Fruit fly (Drosophila melanogaster): ENCODE measurements around the gene CG1316.

CG1316 gene

dm6 chr3L:4288591-4289056 is 5.0 kb downstream of the CG1316 start, which contains the start of gene Hexo1:
Hexo1 (plus strand) TSS chr3L:4288641.
- TF ChIP-seq Met (GFP tag; optimal IDR thresholded peaks at IDR 0.05): no peak
- peak; percentile 62 for TF ChIP-seq CG8632 (GFP tag; optimal IDR thresholded peaks at IDR 0.05)
- peak; percentile 96 for TF ChIP-seq svp (GFP tag)
- TF ChIP-seq eg (GFP tag; IDR thresholded peaks at IDR 0.05): 0 out of 3 replicates have a peak, but pooled peaks have one; percentile 14
- TF ChIP-seq esn (GFP tag; optimal IDR thresholded peaks at IDR 0.05): peak; percentile 77
- peak; percentile 22; the same call in 1 of the 3 replicates for TF ChIP-seq CG6163 (GFP tag; IDR thresholded peaks at IDR 0.05)
- peak; percentile 18 for TF ChIP-seq Sox15 (GFP tag; optimal IDR thresholded peaks at IDR 0.05)
- no peak for TF ChIP-seq Smox (GFP tag; optimal IDR thresholded peaks at IDR 0.05)
- peak; percentile 10 for TF ChIP-seq Lpt (GFP tag; optimal IDR thresholded peaks at IDR 0.05)
- peak; percentile 47 for TF ChIP-seq cyc (GFP tag; optimal IDR thresholded peaks at IDR 0.05)
- TF ChIP-seq CG7368 (GFP tag; optimal IDR thresholded peaks at IDR 0.05): no peak
- TF ChIP-seq CG6854 (GFP tag; optimal IDR thresholded peaks at IDR 0.05): peak; percentile 57
- TF ChIP-seq Eip93F (GFP tag; optimal IDR thresholded peaks at IDR 0.05): no peak
- TF ChIP-seq Hr4 (GFP tag; optimal IDR thresholded peaks at IDR 0.05): no peak
- no peak for TF ChIP-seq vri (GFP tag; optimal IDR thresholded peaks at IDR 0.05)
- peak; percentile 57 for TF ChIP-seq Ets96B (tag; optimal IDR thresholded peaks at IDR 0.05)
- TF ChIP-seq pdm3 (GFP tag; optimal IDR thresholded peaks at IDR 0.05): no peak
- TF ChIP-seq CG16779 (tag; optimal IDR thresholded peaks at IDR 0.05): no peak
- no peak for TF ChIP-seq CG10631 (GFP tag; optimal IDR thresholded peaks at IDR 0.05)
- TF ChIP-seq fd85E (GFP tag; optimal IDR thresholded peaks at IDR 0.05): no peak
- TF ChIP-seq CG3032 (tag; optimal IDR thresholded peaks at IDR 0.05): peak; percentile 60
- no peak for TF ChIP-seq salr (GFP tag; optimal IDR thresholded peaks at IDR 0.05)
- peak; percentile 71 for TF ChIP-seq CG6792 (GFP tag; optimal IDR thresholded peaks at IDR 0.05)
- no peak; the same call in 1 of the 2 replicates for TF ChIP-seq Gug (GFP tag; IDR thresholded peaks at IDR 0.05)
- no peak for TF ChIP-seq CG9139 (GFP tag; optimal IDR thresholded peaks at IDR 0.05)
- no peak for TF ChIP-seq CG4318 (GFP tag; optimal IDR thresholded peaks at IDR 0.05)
- TF ChIP-seq CG6808 (GFP tag; optimal IDR thresholded peaks at IDR 0.05): peak; percentile 72
- no peak for TF ChIP-seq CG6276 (GFP tag; optimal IDR thresholded peaks at IDR 0.05)
- TF ChIP-seq Hr39 (GFP tag; optimal IDR thresholded peaks at IDR 0.05): peak; percentile 68
- TF ChIP-seq Blimp-1 (GFP tag; optimal IDR thresholded peaks at IDR 0.05): no peak
- TF ChIP-seq fkh (GFP tag; optimal IDR thresholded peaks at IDR 0.05): peak; percentile 84
- no peak for TF ChIP-seq CG11294 (GFP tag; IDR thresholded peaks at IDR 0.05)
- TF ChIP-seq lz (GFP tag; optimal IDR thresholded peaks at IDR 0.05): peak; percentile 59
- TF ChIP-seq CG8119 (GFP tag; IDR thresholded peaks at IDR 0.05): peak; percentile 35; the same call in 1 of the 3 replicates
- TF ChIP-seq fd59A (GFP tag; optimal IDR thresholded peaks at IDR 0.05): peak; percentile 51
- no peak for TF ChIP-seq CG10669 (GFP tag; optimal IDR thresholded peaks at IDR 0.05)
- peak; percentile 95 for TF ChIP-seq Eip78C (GFP tag)
- peak; percentile 66 for TF ChIP-seq acj6 (GFP tag; optimal IDR thresholded peaks at IDR 0.05)
- TF ChIP-seq CG32006 (GFP tag; optimal IDR thresholded peaks at IDR 0.05): peak; percentile 71
- TF ChIP-seq CG11762 (GFP tag; optimal IDR thresholded peaks at IDR 0.05; ENCODE audit: insufficient read depth): peak; percentile 54
- TF ChIP-seq OdsH (GFP tag; optimal IDR thresholded peaks at IDR 0.05): no peak
- TF ChIP-seq Sox14 (GFP tag; optimal IDR thresholded peaks at IDR 0.05): peak; percentile 87
- TF ChIP-seq CG31627 (GFP tag; optimal IDR thresholded peaks at IDR 0.05): peak; percentile 64
- peak; percentile 76 for TF ChIP-seq topi (GFP tag; optimal IDR thresholded peaks at IDR 0.05)
- TF ChIP-seq CG1621 (tag; optimal IDR thresholded peaks at IDR 0.05): peak; percentile 46
- peak; percentile 70 for TF ChIP-seq CG3919 (GFP tag; optimal IDR thresholded peaks at IDR 0.05)
- TF ChIP-seq Eip75B (GFP tag; optimal IDR thresholded peaks at IDR 0.05): no peak
- TF ChIP-seq CG8319 (GFP tag; optimal IDR thresholded peaks at IDR 0.05): no peak
- TF ChIP-seq spab (GFP tag; optimal IDR thresholded peaks at IDR 0.05): no peak
- TF ChIP-seq ss (GFP tag; optimal IDR thresholded peaks at IDR 0.05): peak; percentile 73 to 75
- peak; percentile 65 for TF ChIP-seq achi (GFP tag; optimal IDR thresholded peaks at IDR 0.05)
- TF ChIP-seq Sox102F (GFP tag; optimal IDR thresholded peaks at IDR 0.05): no peak

Data from whole organism, prepupa.